Fruit fly (Drosophila melanogaster): Measurements from ENCODE around the gene PolE1.

DNA sequence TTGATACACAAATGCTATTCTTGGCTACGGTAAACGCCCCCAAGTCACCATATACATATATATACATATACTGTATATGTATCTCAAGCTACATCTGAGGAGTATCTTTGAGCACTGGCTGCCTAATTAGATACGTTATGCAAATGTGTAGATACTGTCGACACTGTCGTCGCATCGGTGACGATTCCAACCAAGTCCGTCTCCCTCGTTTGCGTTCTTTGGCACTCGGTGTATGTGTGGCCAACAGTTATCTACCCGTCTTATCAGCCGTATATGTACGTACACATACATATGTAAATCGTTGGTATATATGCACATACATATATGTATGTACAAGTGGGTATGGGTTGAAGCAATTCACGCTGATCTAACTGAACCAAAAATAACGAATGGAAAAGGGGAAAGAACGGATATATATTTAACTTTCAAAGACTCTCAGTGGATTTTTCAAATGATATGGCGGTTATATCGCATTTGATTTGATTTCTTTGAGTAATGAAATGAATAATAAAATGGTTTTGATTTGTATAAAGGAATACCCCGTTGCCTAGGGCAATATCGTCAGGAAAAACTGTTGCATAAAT lies 6.1 kb upstream of the PolE1 start:
- TF ChIP-seq Sin3A (optimal IDR thresholded peaks at IDR 0.05) (no peak), insv (optimal IDR thresholded peaks at IDR 0.05) (no peak), h (optimal IDR thresholded peaks at IDR 0.05) (no peak), ttk (optimal IDR thresholded peaks at IDR 0.05) (no peak), Myc (optimal IDR thresholded peaks at IDR 0.05) (no peak)
